Fruit fly (Drosophila melanogaster) whole organism, embryonic: ENCODE measurements around the gene dor.

Source experiments
- CG10209 ChIP-seq: fragments of 200-800 bp; sonication (Bioruptor generic); optimal IDR thresholded peaks from 3 replicates; lab custom pipeline; 2017; ENCODE audit warnings: missing biosample characterization, mild to moderate bottlenecking, missing genetic modification characterization, missing genetic modification reagents
- CG11085 ChIP-seq: fragments of 200-800 bp; sonication (Bioruptor generic); IDR thresholded peaks from 2 replicates; pipeline ENCODE4 v1.3.6; 2022; ENCODE audit warnings: missing biosample characterization, missing genetic modification characterization
- CG11504 ChIP-seq: fragments of 200-800 bp; sonication (Bioruptor generic); optimal IDR thresholded peaks from 3 replicates; lab custom pipeline; 2019; ENCODE audit warnings: missing biosample characterization, mild to moderate bottlenecking, missing genetic modification characterization, moderate library complexity
- CG14050 ChIP-seq: fragments of 200-800 bp; sonication (Bioruptor generic); IDR thresholded peaks from 3 replicates; pipeline ENCODE4 v1.3.6; 2022; ENCODE audit warnings: missing biosample characterization, missing genetic modification characterization
- CG15479 ChIP-seq: fragments of 200-800 bp; sonication (Bioruptor generic); optimal IDR thresholded peaks from 3 replicates; lab custom pipeline; 2019; ENCODE audit warnings: missing biosample characterization, mild to moderate bottlenecking, missing genetic modification characterization, moderate library complexity
- CG16813 ChIP-seq: fragments of 200-800 bp; sonication (Bioruptor generic); IDR thresholded peaks from 3 replicates; pipeline ENCODE4 v1.3.6; 2022; ENCODE audit warnings: missing biosample characterization, missing genetic modification characterization; ENCODE audit not compliant: partially characterized antibody
- CG31224 ChIP-seq: fragments of 200-800 bp; sonication (Bioruptor generic); IDR thresholded peaks from 2 replicates; pipeline ENCODE4 v1.3.6; 2022; ENCODE audit warnings: missing biosample characterization, missing genetic modification characterization
- CG4328 ChIP-seq: fragments of 200-800 bp; sonication (Bioruptor generic); optimal IDR thresholded peaks from 3 replicates; lab custom pipeline; 2017; ENCODE audit warnings: missing biosample characterization, missing genetic modification reagents, missing genetic modification characterization
- CG6654 ChIP-seq: fragments of 200-800 bp; sonication (Bioruptor generic); optimal IDR thresholded peaks from 2 replicates; lab custom pipeline; 2017; ENCODE audit warnings: missing biosample characterization, mild to moderate bottlenecking, missing genetic modification characterization
- CG9609 ChIP-seq: fragments of 200-800 bp; sonication (Bioruptor generic); optimal IDR thresholded peaks from 3 replicates; lab custom pipeline; 2016; ENCODE audit warnings: missing biosample characterization, missing genetic modification characterization
- CG9876 ChIP-seq: fragments of 200-800 bp; sonication (Bioruptor generic); optimal IDR thresholded peaks from 2 replicates; lab custom pipeline; 2016; ENCODE audit warnings: missing biosample characterization, missing genetic modification characterization
- Dad ChIP-seq: fragments of 200-800 bp; sonication (Bioruptor generic); optimal IDR thresholded peaks from 3 replicates; lab custom pipeline; 2016; ENCODE audit warnings: missing biosample characterization, missing genetic modification characterization
- Dp ChIP-seq: fragments of 200-800 bp; sonication (Bioruptor generic); optimal IDR thresholded peaks from 2 replicates; lab custom pipeline; 2018; ENCODE audit warnings: missing biosample characterization, mild to moderate bottlenecking, missing genetic modification characterization, moderate library complexity
- Dref ChIP-seq: fragments of 200-800 bp; sonication (Bioruptor generic); IDR thresholded peaks from 2 replicates; pipeline ENCODE4 v1.3.6; 2022; ENCODE audit warnings: missing biosample characterization, missing genetic modification characterization
- Drgx ChIP-seq: fragments of 200-800 bp; sonication (Bioruptor generic); IDR thresholded peaks from 2 replicates; pipeline ENCODE4 v1.3.6; 2022; ENCODE audit warnings: missing biosample characterization, missing genetic modification characterization
- E2f2 ChIP-seq: fragments of 200-800 bp; sonication (Bioruptor generic); IDR thresholded peaks from 2 replicates; pipeline ENCODE4 v1.3.6; 2022; ENCODE audit warnings: missing biosample characterization, missing genetic modification characterization
- Elba2 ChIP-seq: fragments of 200-800 bp; sonication (Bioruptor generic); optimal IDR thresholded peaks from 3 replicates; lab custom pipeline; 2016; ENCODE audit warnings: missing biosample characterization, missing genetic modification characterization
- Fer3 ChIP-seq: fragments of 200-800 bp; sonication (Bioruptor generic); optimal IDR thresholded peaks from 2 replicates; lab custom pipeline; 2018; ENCODE audit warnings: missing biosample characterization, mild to moderate bottlenecking, missing genetic modification characterization, moderate library complexity
- HLH54F ChIP-seq: fragments of 200-800 bp; sonication (Bioruptor generic); optimal IDR thresholded peaks from 3 replicates; lab custom pipeline; 2016; ENCODE audit warnings: missing biosample characterization, missing genetic modification characterization
- HmgZ ChIP-seq: fragments of 200-800 bp; sonication (Bioruptor generic); optimal IDR thresholded peaks from 2 replicates; lab custom pipeline; 2018; ENCODE audit warnings: missing biosample characterization, mild to moderate bottlenecking, missing genetic modification characterization
- Hr51 ChIP-seq, 2 experiments: fragments of 200-800 bp; sonication (Bioruptor generic); optimal IDR thresholded peaks; 2 replicates in 1 of 2; 3 replicates in 1 of 2; lab custom pipeline; 2016 to 2018; ENCODE audit warnings: missing biosample characterization in 2 of 2, missing genetic modification characterization in 2 of 2, mild to moderate bottlenecking in 1 of 2, moderate library complexity in 1 of 2
- Hr78 ChIP-seq, 2 experiments: fragments of 200-800 bp in 1 of 2; fragments of >200 bp in 1 of 2; sonication (Bioruptor generic) in 1 of 2; optimal IDR thresholded peaks; 2 replicates each; lab custom pipeline; 2017 to 2019; ENCODE audit warnings: missing biosample characterization in 2 of 2, missing genetic modification characterization in 2 of 2, mild to moderate bottlenecking in 1 of 2, moderate library complexity in 1 of 2
- Lhr ChIP-seq: fragments of 200-800 bp; sonication (Bioruptor generic); optimal IDR thresholded peaks from 3 replicates; lab custom pipeline; 2017; ENCODE audit warnings: mild to moderate bottlenecking, missing biosample characterization, missing genetic modification reagents, missing genetic modification characterization
- MTF-1 ChIP-seq: fragments of 200-800 bp; sonication (Bioruptor generic); optimal IDR thresholded peaks from 2 replicates; lab custom pipeline; 2018; ENCODE audit warnings: missing biosample characterization, mild to moderate bottlenecking, missing genetic modification characterization, borderline replicate concordance
- Nf-YA ChIP-seq: fragments of 200-800 bp; sonication (Bioruptor generic); IDR thresholded peaks from 2 replicates; pipeline ENCODE4 v1.3.6; 2022; ENCODE audit warnings: missing biosample characterization, missing genetic modification characterization
- Oaz ChIP-seq: fragments of 200-800 bp; sonication (Bioruptor generic); IDR thresholded peaks from 2 replicates; pipeline ENCODE4 v1.3.6; 2022; ENCODE audit warnings: missing biosample characterization, missing genetic modification characterization
- Optix ChIP-seq: fragments of 200-800 bp; sonication (Bioruptor generic); IDR thresholded peaks from 3 replicates; pipeline ENCODE4 v1.3.6; 2022; ENCODE audit warnings: missing biosample characterization, missing genetic modification characterization
- Rx ChIP-seq: fragments of 200-800 bp; sonication (Bioruptor generic); IDR thresholded peaks from 2 replicates; pipeline ENCODE4 v1.3.6; 2022; ENCODE audit warnings: missing biosample characterization, missing genetic modification characterization
- YL-1 ChIP-seq: fragments of 200-800 bp; sonication (Bioruptor generic); optimal IDR thresholded peaks from 3 replicates; lab custom pipeline; 2017; ENCODE audit warnings: missing biosample characterization, mild to moderate bottlenecking, missing genetic modification characterization
- amos ChIP-seq: fragments of 200-800 bp; sonication (Bioruptor generic); IDR thresholded peaks from 2 replicates; pipeline ENCODE4 v1.3.6; 2022; ENCODE audit warnings: missing biosample characterization, missing genetic modification characterization; ENCODE audit not compliant: partially characterized antibody
- bab2 ChIP-seq: fragments of 200-800 bp; sonication (Bioruptor generic); optimal IDR thresholded peaks from 2 replicates; lab custom pipeline; 2016; ENCODE audit warnings: missing biosample characterization, missing genetic modification characterization
- crol ChIP-seq: fragments of 200-800 bp; sonication (Bioruptor generic); IDR thresholded peaks from 2 replicates; pipeline ENCODE4 v1.3.6; 2022; ENCODE audit warnings: missing biosample characterization, missing genetic modification characterization
- danr ChIP-seq: fragments of 200-800 bp; sonication (Bioruptor generic); IDR thresholded peaks from 2 replicates; pipeline ENCODE4 v1.3.6; 2022; ENCODE audit warnings: missing biosample characterization, missing genetic modification characterization
- dysf ChIP-seq: fragments of 200-800 bp; sonication (Bioruptor generic); IDR thresholded peaks from 3 replicates; pipeline ENCODE4 v1.3.6; 2022; ENCODE audit warnings: missing biosample characterization, missing genetic modification characterization
- emc ChIP-seq: fragments of 200-800 bp; sonication (Bioruptor generic); optimal IDR thresholded peaks from 2 replicates; lab custom pipeline; 2016; ENCODE audit warnings: missing biosample characterization, missing genetic modification characterization
- fd3F ChIP-seq: fragments of 200-800 bp; sonication (Bioruptor generic); optimal IDR thresholded peaks from 2 replicates; lab custom pipeline; 2018; ENCODE audit warnings: missing biosample characterization, mild to moderate bottlenecking, missing genetic modification characterization, moderate library complexity
- gcm2 ChIP-seq: fragments of 200-800 bp; sonication (Bioruptor generic); optimal IDR thresholded peaks from 2 replicates; lab custom pipeline; 2016; ENCODE audit warnings: missing biosample characterization, missing genetic modification characterization
- hbn ChIP-seq: fragments of 200-800 bp; sonication (Bioruptor generic); IDR thresholded peaks from 2 replicates; pipeline ENCODE4 v1.3.6; 2022; ENCODE audit warnings: missing biosample characterization, missing genetic modification characterization; ENCODE audit not compliant: partially characterized antibody
- luna ChIP-seq: fragments of 200-800 bp; sonication (Bioruptor generic); optimal IDR thresholded peaks from 2 replicates; lab custom pipeline; 2016; ENCODE audit warnings: missing biosample characterization, missing genetic modification characterization
- ranshi ChIP-seq: fragments of 200-800 bp; sonication (Bioruptor generic); IDR thresholded peaks from 2 replicates; pipeline ENCODE4 v1.3.6; 2022; ENCODE audit warnings: missing biosample characterization, missing genetic modification characterization
- ro ChIP-seq: fragments of 200-800 bp; sonication (Bioruptor generic); IDR thresholded peaks from 2 replicates; pipeline ENCODE4 v1.3.6; 2022; ENCODE audit warnings: missing biosample characterization, missing genetic modification characterization
- schlank ChIP-seq: fragments of 200-800 bp; sonication (Bioruptor generic); optimal IDR thresholded peaks from 2 replicates; lab custom pipeline; 2018; ENCODE audit warnings: missing biosample characterization, mild to moderate bottlenecking, missing genetic modification characterization
- slbo ChIP-seq: fragments of 200-800 bp; sonication (Bioruptor generic); IDR thresholded peaks from 2 replicates; pipeline ENCODE4 v1.3.6; 2022; ENCODE audit warnings: missing biosample characterization, missing genetic modification characterization
- tap ChIP-seq: fragments of 200-800 bp; optimal IDR thresholded peaks from 3 replicates; lab custom pipeline; 2019; ENCODE audit warnings: missing biosample characterization, mild to moderate bottlenecking, missing genetic modification characterization, moderate library complexity
- tll ChIP-seq, 2 experiments: fragments of 200-800 bp in 1 of 2; fragments of >200 bp in 1 of 2; sonication (Bioruptor generic) in 1 of 2; optimal IDR thresholded peaks; 2 replicates each; lab custom pipeline; 2017 to 2019; ENCODE audit warnings: missing biosample characterization in 2 of 2, missing genetic modification characterization in 2 of 2, mild to moderate bottlenecking in 1 of 2, moderate library complexity in 1 of 2
- tup ChIP-seq: fragments of 200-800 bp; sonication (Bioruptor generic); optimal IDR thresholded peaks from 2 replicates; lab custom pipeline; 2016; ENCODE audit warnings: missing biosample characterization, mild to moderate bottlenecking, missing genetic modification characterization, moderate library complexity
- wor ChIP-seq: fragments of 200-800 bp; sonication (Bioruptor generic); IDR thresholded peaks from 2 replicates; pipeline ENCODE4 v1.3.6; 2022; ENCODE audit warnings: missing biosample characterization, missing genetic modification characterization
- zfh2 ChIP-seq: fragments of 200-800 bp; sonication (Bioruptor generic); optimal IDR thresholded peaks from 2 replicates; lab custom pipeline; 2016; ENCODE audit warnings: missing biosample characterization, missing genetic modification characterization

dor gene

dm6 chrX:1618727-1619581 lies 45.9 kb upstream of the dor start (continued):
- TF ChIP-seq zfh2 (GFP tag; lab: Kevin White, UChicago) = peak; percentile 90
- peak; percentile 74 for TF ChIP-seq Fer3 (tag; lab: Kevin White, UChicago)
- TF ChIP-seq tll (GFP tag; optimal IDR thresholded peaks at IDR 0.05; lab: Kevin White, UChicago) = no peak
- TF ChIP-seq CG4328 (GFP tag; lab: Kevin White, UChicago) = peak; percentile 20
- TF ChIP-seq E2f2 (GFP tag; lab: Robert Waterston, UW) = peak; percentile 67
- peak; percentile 72 for TF ChIP-seq wor (GFP tag; lab: Robert Waterston, UW)
- peak; percentile 48; the same call in 1 of the 2 replicates for TF ChIP-seq Oaz (GFP tag; lab: Robert Waterston, UW)
- peak; percentile 80 for TF ChIP-seq CG11504 (tag; lab: Kevin White, UChicago)
- TF ChIP-seq danr (GFP tag; lab: Robert Waterston, UW) = peak; percentile 65
- TF ChIP-seq CG9876 (GFP tag; lab: Kevin White, UChicago) = peak; percentile 65
- TF ChIP-seq ro (GFP tag; lab: Robert Waterston, UW) = peak; percentile 63; the same call in 1 of the 2 replicates
- TF ChIP-seq CG9609 (GFP tag; lab: Kevin White, UChicago) = peak; percentile 74
- TF ChIP-seq HLH54F (GFP tag; lab: Kevin White, UChicago) = peak; percentile 90
- TF ChIP-seq CG6654 = peak; percentile 31
- peak; percentile 16 for TF ChIP-seq Lhr (GFP tag; lab: Kevin White, UChicago)
- no peak for TF ChIP-seq Dp (GFP tag; lab: Kevin White, UChicago)
- TF ChIP-seq HmgZ (tag; lab: Kevin White, UChicago) = peak; percentile 75
- TF ChIP-seq tap (tag; lab: Kevin White, UChicago) = peak; percentile 66
- TF ChIP-seq hbn = no peak
- TF ChIP-seq fd3F (GFP tag; lab: Kevin White, UChicago) = peak; percentile 73
- TF ChIP-seq CG16813 (GFP tag; lab: Robert Waterston, UW) = no peak
- TF ChIP-seq dysf = peak; percentile 93
- peak; percentile 78 for TF ChIP-seq Rx (GFP tag; lab: Robert Waterston, UW)
- peak; percentile 79; the same call in 2 of the 3 replicates for TF ChIP-seq Optix (GFP tag; lab: Robert Waterston, UW)
- peak; percentile 63 for TF ChIP-seq emc (GFP tag; lab: Kevin White, UChicago)
- peak; percentile 41 for TF ChIP-seq tup
- TF ChIP-seq Dad (GFP tag; lab: Kevin White, UChicago) = peak; percentile 81
- TF ChIP-seq Drgx (GFP tag; lab: Robert Waterston, UW) = peak; percentile 94
- TF ChIP-seq amos (GFP tag; lab: Robert Waterston, UW) = 0 out of 2 replicates have a peak, but pooled peaks have one; percentile 4
- TF ChIP-seq CG31224 (GFP tag; lab: Robert Waterston, UW) = peak; percentile 74
- TF ChIP-seq crol (GFP tag; lab: Robert Waterston, UW) = peak; percentile 78
- no peak for TF ChIP-seq MTF-1 (GFP tag; lab: Kevin White, UChicago)
- peak in 1 of 2 experiments; percentile 4 for TF ChIP-seq Hr78 (GFP tag; optimal IDR thresholded peaks at IDR 0.05; lab: Kevin White, UChicago)
- TF ChIP-seq YL-1 (GFP tag; lab: Kevin White, UChicago) = no peak
- TF ChIP-seq bab2 (GFP tag; lab: Kevin White, UChicago) = peak; percentile 84
- TF ChIP-seq CG10209 (GFP tag; lab: Kevin White, UChicago) = peak; percentile 78
- peak; percentile 44 for TF ChIP-seq gcm2 (GFP tag; lab: Kevin White, UChicago)
- TF ChIP-seq CG11085 (GFP tag; lab: Robert Waterston, UW) = peak; percentile 66
- TF ChIP-seq schlank (tag; lab: Kevin White, UChicago) = peak; percentile 61
- no peak for TF ChIP-seq CG15479 (GFP tag; lab: Kevin White, UChicago)
- no peak for TF ChIP-seq Dref (GFP tag; lab: Robert Waterston, UW)
- peak; percentile 81 for TF ChIP-seq ranshi (GFP tag; lab: Robert Waterston, UW)
- TF ChIP-seq Nf-YA = peak; percentile 72; the same call in 1 of the 2 replicates
- peak; percentile 86 for TF ChIP-seq CG14050 (GFP tag; lab: Robert Waterston, UW)
- no peak for TF ChIP-seq Elba2
- TF ChIP-seq slbo (GFP tag; lab: Robert Waterston, UW) = peak; percentile 93
- peak; percentile 61 to 85 for TF ChIP-seq Hr51 (GFP tag; optimal IDR thresholded peaks at IDR 0.05; lab: Kevin White, UChicago)
- peak; percentile 46 for TF ChIP-seq luna
